Fruit fly (Drosophila melanogaster) S2 (cell line): ENCODE data around the gene Mayo.

ENCODE experiments used
- CG8478 ChIP-seq: fragments of >200 bp; optimal IDR thresholded peaks from 2 replicates; lab custom pipeline; 2018
- CTCF ChIP-seq, 2 experiments: fragments of >200 bp; optimal IDR thresholded peaks; 2 replicates each; lab custom pipeline; 2018

DNA sequence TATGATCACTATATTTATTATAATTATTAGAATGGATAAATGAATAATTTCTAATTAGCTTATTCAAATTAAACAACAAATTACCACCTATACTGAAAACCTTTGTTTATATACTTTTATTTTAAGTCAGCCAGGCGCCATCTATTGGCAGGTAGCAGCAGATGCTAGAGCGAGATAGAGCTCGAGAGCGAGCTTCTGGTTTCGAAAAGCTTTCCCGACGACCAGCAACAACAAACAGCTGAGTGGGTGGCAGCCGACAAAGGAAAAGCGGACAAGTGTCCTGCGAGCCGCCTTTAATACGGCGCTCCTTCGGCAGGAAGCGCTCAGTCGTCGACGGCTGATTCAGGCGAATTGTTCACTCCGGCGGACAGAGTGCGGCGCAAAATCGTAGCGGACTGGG is 25.1 kb upstream of the Mayo start, which contains the start of gene Gycbeta100B:
- TF ChIP-seq CTCF (optimal IDR thresholded peaks at IDR 0.05; lab: Kevin White, UChicago) (peak; percentile 66 to 67), CG8478 (lab: Kevin White, UChicago) (no peak)
